Fruit fly (Drosophila melanogaster) whole organism, prepupa: Measurements from ENCODE around the gene Nlg4.

Source experiments
- CG10669 ChIP-seq: fragments of 200-800 bp; sonication (Bioruptor generic); optimal IDR thresholded peaks from 3 replicates; lab custom pipeline; 2018; ENCODE audit warnings: missing biosample characterization, mild to moderate bottlenecking, missing genetic modification characterization, moderate library complexity
- CG11294 ChIP-seq: fragments of 200-800 bp; sonication (Bioruptor generic); IDR thresholded peaks from 2 replicates; pipeline ENCODE4 v1.3.6; 2022; ENCODE audit warnings: missing biosample characterization, missing genetic modification characterization
- CG1621 ChIP-seq: fragments of 200-800 bp; sonication (Bioruptor generic); optimal IDR thresholded peaks from 3 replicates; lab custom pipeline; 2018; ENCODE audit warnings: missing biosample characterization, mild to moderate bottlenecking, missing genetic modification characterization
- CG6163 ChIP-seq: fragments of 200-800 bp; sonication (Bioruptor generic); IDR thresholded peaks from 3 replicates; pipeline ENCODE4 v1.3.6; 2022; ENCODE audit warnings: missing biosample characterization, missing genetic modification characterization
- CG6808 ChIP-seq: fragments of 200-800 bp; sonication (Bioruptor generic); optimal IDR thresholded peaks from 3 replicates; lab custom pipeline; 2017; ENCODE audit warnings: missing biosample characterization, missing genetic modification characterization, mild to moderate bottlenecking, moderate library complexity, missing genetic modification reagents
- Hr39 ChIP-seq: fragments of 200-800 bp; sonication (Bioruptor generic); optimal IDR thresholded peaks from 2 replicates; lab custom pipeline; 2016; ENCODE audit warnings: missing biosample characterization, missing genetic modification characterization
- spab ChIP-seq: fragments of 200-800 bp; sonication (Bioruptor generic); optimal IDR thresholded peaks from 2 replicates; lab custom pipeline; 2017; ENCODE audit warnings: missing biosample characterization, mild to moderate bottlenecking, missing genetic modification characterization, missing genetic modification reagents
- topi ChIP-seq: fragments of 200-800 bp; sonication (Bioruptor generic); optimal IDR thresholded peaks from 3 replicates; lab custom pipeline; 2016; ENCODE audit warnings: missing biosample characterization, missing genetic modification characterization

- no peak for TF ChIP-seq CG10669 (GFP tag; lab: Kevin White, UChicago)
- no peak for TF ChIP-seq spab (GFP tag; lab: Kevin White, UChicago)
- no peak for TF ChIP-seq CG6808 (GFP tag; lab: Kevin White, UChicago)
- TF ChIP-seq CG1621, result no peak
- TF ChIP-seq CG11294 (GFP tag; lab: Robert Waterston, UW), result no peak
- TF ChIP-seq topi, result no peak
- no peak for TF ChIP-seq CG6163
- no peak for TF ChIP-seq Hr39
Observed at dm6 chr3R:20276012-20276411, 71.4 kb downstream of the Nlg4 start.
